Fruit fly (Drosophila melanogaster): ENCODE measurements around the gene CG14384.

Gene CG14384

DNA sequence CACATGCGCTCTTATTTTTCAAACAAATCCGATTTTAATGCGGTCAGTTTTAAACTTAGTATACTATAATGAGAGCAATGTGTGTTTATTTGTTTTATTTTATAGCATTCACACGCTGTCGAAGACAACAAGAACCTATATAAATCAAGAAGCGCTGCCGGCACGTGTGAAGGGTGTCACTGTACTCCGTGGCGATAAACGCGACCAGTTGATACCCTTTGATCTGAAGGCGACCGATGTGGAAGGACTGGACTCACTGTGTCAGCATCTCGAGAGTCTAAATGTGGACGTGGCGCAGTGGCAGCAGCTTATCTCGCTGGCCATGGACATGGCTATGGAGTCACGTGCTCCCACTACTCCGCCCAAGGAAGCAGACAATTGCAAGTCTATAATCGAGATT lies 4.9 kb downstream of the CG14384 start:
- TF ChIP-seq woc (GFP tag; optimal IDR thresholded peaks at IDR 0.05) (no peak), tai (GFP tag; optimal IDR thresholded peaks at IDR 0.05) (no peak), rgr (GFP tag; optimal IDR thresholded peaks at IDR 0.05) (no peak), lola (GFP tag; optimal IDR thresholded peaks at IDR 0.05) (no peak), Hnf4 (GFP tag; optimal IDR thresholded peaks at IDR 0.05) (no peak), N (GFP tag; optimal IDR thresholded peaks at IDR 0.05) (no peak), brk (GFP tag; optimal IDR thresholded peaks at IDR 0.05) (no peak), Dfd (GFP tag; optimal IDR thresholded peaks at IDR 0.05) (no peak), Jra (GFP tag; optimal IDR thresholded peaks at IDR 0.05) (no peak), pan (optimal IDR thresholded peaks at IDR 0.05) (no peak), Vsx2 (GFP tag; optimal IDR thresholded peaks at IDR 0.05; ENCODE audit: partially characterized antibody) (no peak)

DNA sequence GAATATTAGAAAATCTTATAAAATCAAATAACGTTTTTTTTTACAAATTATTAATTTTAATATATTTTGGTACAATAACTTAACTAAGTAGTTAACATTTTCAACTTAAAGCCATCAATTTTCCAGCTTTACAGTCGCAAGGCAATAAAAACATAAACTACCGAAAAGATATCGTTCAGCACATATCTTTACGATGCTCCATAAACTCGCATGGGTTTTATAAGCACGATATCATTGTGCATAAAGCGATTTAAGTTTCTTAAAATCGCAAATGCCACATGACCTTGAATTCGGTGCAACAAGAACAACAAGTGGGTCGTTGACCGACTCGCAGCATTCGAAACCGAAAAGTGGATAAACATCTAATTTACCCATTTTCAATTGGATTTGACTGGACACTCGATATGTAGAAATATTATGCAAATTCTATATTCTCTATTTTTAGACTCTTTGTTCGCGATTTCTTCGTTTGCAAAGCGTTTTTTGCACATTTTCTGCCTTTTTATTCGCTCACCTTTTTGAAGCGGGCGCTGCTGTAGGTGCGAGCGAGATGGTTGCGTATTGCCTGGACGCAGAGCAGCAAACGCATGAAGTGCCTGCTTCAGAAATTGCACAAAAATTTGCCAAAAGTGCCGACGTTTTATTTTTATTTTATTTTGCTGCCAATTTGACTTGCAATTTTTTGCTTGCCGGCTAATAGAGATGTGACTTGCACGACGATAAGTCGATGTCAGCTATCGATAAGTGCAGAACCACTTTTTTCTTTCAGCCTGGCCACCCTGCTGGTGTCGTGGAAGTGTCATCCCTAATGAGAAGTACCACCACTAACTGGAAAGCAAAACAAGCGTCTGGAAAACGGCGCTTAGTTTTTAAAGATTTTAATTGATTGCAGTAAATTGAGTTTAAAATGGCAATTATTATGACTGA lies 6.3 kb downstream of the CG14384 start, which contains the start of gene Spc25:
Gene Spc25 (plus strand): TSS at position 817 of the 927 bp plus-strand sequence.
- TF ChIP-seq lola (GFP tag; optimal IDR thresholded peaks at IDR 0.05), result no peak
- no peak for TF ChIP-seq CG32264 (GFP tag; optimal IDR thresholded peaks at IDR 0.05)
- no peak for TF ChIP-seq woc (GFP tag; optimal IDR thresholded peaks at IDR 0.05)
- no peak for TF ChIP-seq sage (GFP tag; optimal IDR thresholded peaks at IDR 0.05)
- no peak for TF ChIP-seq dl (GFP tag; optimal IDR thresholded peaks at IDR 0.05; ENCODE audit: insufficient read depth in 1 of 2, partially characterized antibody in 2 of 2)
- TF ChIP-seq Mio (GFP tag; optimal IDR thresholded peaks at IDR 0.05), result no peak
- no peak for TF ChIP-seq dmrt93B (GFP tag; optimal IDR thresholded peaks at IDR 0.05)
- TF ChIP-seq Myc (optimal IDR thresholded peaks at IDR 0.05), result no peak
- peak; percentile 93 for TF ChIP-seq Hr83 (GFP tag; optimal IDR thresholded peaks at IDR 0.05; ENCODE audit: poor library complexity, severe bottlenecking)
- TF ChIP-seq usp (GFP tag; optimal IDR thresholded peaks at IDR 0.05), result no peak
- peak; percentile 55 for TF ChIP-seq OdsH (GFP tag; optimal IDR thresholded peaks at IDR 0.05)
- TF ChIP-seq h (GFP tag; optimal IDR thresholded peaks at IDR 0.05), result peak; percentile 68
- no peak for TF ChIP-seq CG9705 (GFP tag; optimal IDR thresholded peaks at IDR 0.05)
- peak; percentile 60 for TF ChIP-seq dsf (GFP tag; optimal IDR thresholded peaks at IDR 0.05; ENCODE audit: borderline replicate concordance)
- peak; percentile 62 for TF ChIP-seq brk (GFP tag; optimal IDR thresholded peaks at IDR 0.05)
- TF ChIP-seq Dfd (GFP tag; optimal IDR thresholded peaks at IDR 0.05), result no peak
- TF ChIP-seq pan (optimal IDR thresholded peaks at IDR 0.05), result no peak
- peak; percentile 60 for TF ChIP-seq jim (GFP tag; optimal IDR thresholded peaks at IDR 0.05)
- peak; percentile 75 for TF ChIP-seq Hnf4 (GFP tag; optimal IDR thresholded peaks at IDR 0.05)
- TF ChIP-seq ey (GFP tag; optimal IDR thresholded peaks at IDR 0.05), result peak; percentile 62
- TF ChIP-seq Hr78 (GFP tag; optimal IDR thresholded peaks at IDR 0.05), result no peak
- peak; percentile 78 for TF ChIP-seq Jra (GFP tag; optimal IDR thresholded peaks at IDR 0.05)
- TF ChIP-seq Rel (GFP tag; optimal IDR thresholded peaks at IDR 0.05), result no peak
- peak; percentile 8 for TF ChIP-seq Rel (tag; optimal IDR thresholded peaks at IDR 0.05)
- peak; percentile 66 for TF ChIP-seq br (GFP tag; optimal IDR thresholded peaks at IDR 0.05)
- peak; percentile 32 for TF ChIP-seq CrebA (GFP tag; optimal IDR thresholded peaks at IDR 0.05; ENCODE audit: borderline replicate concordance)
- peak; percentile 31 for TF ChIP-seq fru (GFP tag; optimal IDR thresholded peaks at IDR 0.05)
- TF ChIP-seq HLH106 (tag; optimal IDR thresholded peaks at IDR 0.05), result no peak
- no peak for TF ChIP-seq Dif (GFP tag; optimal IDR thresholded peaks at IDR 0.05; ENCODE audit: partially characterized antibody)
- TF ChIP-seq N (GFP tag; optimal IDR thresholded peaks at IDR 0.05), result no peak
- peak; percentile 7 for TF ChIP-seq Sp1 (GFP tag; optimal IDR thresholded peaks at IDR 0.05)
- no peak for TF ChIP-seq Vsx2 (GFP tag; optimal IDR thresholded peaks at IDR 0.05; ENCODE audit: partially characterized antibody)
- peak; percentile 57 for TF ChIP-seq GATAd (GFP tag; optimal IDR thresholded peaks at IDR 0.05)
- TF ChIP-seq tai (GFP tag; optimal IDR thresholded peaks at IDR 0.05), result peak; percentile 91
- TF ChIP-seq rgr (GFP tag; optimal IDR thresholded peaks at IDR 0.05), result peak; percentile 68
- no peak for TF ChIP-seq Abd-B (GFP tag; optimal IDR thresholded peaks at IDR 0.05)
- no peak for TF ChIP-seq sv (GFP tag; optimal IDR thresholded peaks at IDR 0.05)
- TF ChIP-seq foxo (GFP tag; optimal IDR thresholded peaks at IDR 0.05), result peak in 1 of 2 experiments; percentile 77
- peak; percentile 16 for TF ChIP-seq psq (GFP tag; optimal IDR thresholded peaks at IDR 0.05)
